Worm (Caenorhabditis elegans): ENCODE results near the gene C03A3.9.

- TF ChIP-seq lsl-1 (GFP tag; optimal IDR thresholded peaks at IDR 0.05) (no peak), tlf-1 (GFP tag; optimal IDR thresholded peaks at IDR 0.05) (no peak), ama-1 (optimal IDR thresholded peaks at IDR 0.05) (no peak), ama-1 (GFP tag; optimal IDR thresholded peaks at IDR 0.05) (no peak), B0019.2 (GFP tag; conservative IDR thresholded peaks at IDR 0.05) (no peak)
Observed at ce11 chrX:11241479-11241878, 25.3 kb upstream of the C03A3.9 start.
